Worm (Caenorhabditis elegans) whole organism, young adult: Measurements from ENCODE around the gene Y62H9A.11.

Experiments
- B0019.2 ChIP-seq: fragments of 200-800 bp; sonication (Bioruptor generic); conservative IDR thresholded peaks from 2 replicates; pipeline ENCODE4 v1.3.6; 2022; ENCODE audit warnings: missing genetic modification reagents, missing genetic modification characterization, missing compliant biosample characterization
- F57C9.4 ChIP-seq: sonication (generic microtip); optimal IDR thresholded peaks from 2 replicates; lab custom pipeline; 2017; ENCODE audit warnings: mild to moderate bottlenecking, missing genetic modification characterization, missing compliant biosample characterization
- Y67H2A.10 ChIP-seq: fragments of 200-800 bp; sonication (Bioruptor generic); conservative IDR thresholded peaks from 2 replicates; pipeline ENCODE4 v1.3.6; 2022; ENCODE audit warnings: missing genetic modification reagents, missing genetic modification characterization, missing compliant biosample characterization
- aptf-3 ChIP-seq: fragments of 200-800 bp; sonication (Bioruptor generic); IDR thresholded peaks from 2 replicates; pipeline ENCODE4 v1.3.6; 2022; ENCODE audit warnings: missing genetic modification characterization, missing compliant biosample characterization
- ceh-100 ChIP-seq: fragments of 200-800 bp; sonication (Bioruptor generic); IDR thresholded peaks from 2 replicates; pipeline ENCODE4 v1.3.6; 2022; ENCODE audit warnings: missing genetic modification reagents, missing genetic modification characterization, missing compliant biosample characterization
- ceh-27 ChIP-seq: fragments of 200-800 bp; sonication (Bioruptor generic); optimal IDR thresholded peaks from 2 replicates; lab custom pipeline; 2018; ENCODE audit warnings: mild to moderate bottlenecking, missing genetic modification characterization, moderate library complexity, missing compliant biosample characterization
- ceh-91 ChIP-seq: fragments of 200-800 bp; sonication (Bioruptor generic); IDR thresholded peaks from 2 replicates; pipeline ENCODE4 v1.3.6; 2022; ENCODE audit warnings: missing genetic modification reagents, missing genetic modification characterization, missing compliant biosample characterization
- madf-3 ChIP-seq: fragments of 200-800 bp; sonication (Bioruptor generic); IDR thresholded peaks from 2 replicates; pipeline ENCODE4 v1.3.6; 2022; ENCODE audit warnings: missing genetic modification reagents, missing genetic modification characterization, missing compliant biosample characterization
- madf-8 ChIP-seq: fragments of 200-800 bp; sonication (Bioruptor generic); conservative IDR thresholded peaks from 2 replicates; pipeline ENCODE4 v1.3.6; 2022; ENCODE audit warnings: missing genetic modification reagents, missing genetic modification characterization, missing compliant biosample characterization
- snpc-4 ChIP-seq, 5 experiments: fragments of 150-350 bp in 1 of 5; sonication (generic microtip) in 4 of 5; optimal IDR thresholded peaks; 2 replicates each; lab custom pipeline; 2014 to 2018; ENCODE audit warnings: missing genetic modification characterization in 5 of 5, missing biosample characterization in 3 of 5, antibody characterized with exemption in 2 of 5, mild to moderate bottlenecking in 2 of 5, missing compliant biosample characterization in 2 of 5, missing genotype in 2 of 5, moderate library complexity in 2 of 5, missing genetic modification reagents in 1 of 5
- somi-1 ChIP-seq: fragments of 200-800 bp; sonication (Bioruptor generic); optimal IDR thresholded peaks from 2 replicates; lab custom pipeline; 2018; ENCODE audit warnings: mild to moderate bottlenecking, missing genetic modification characterization, missing compliant biosample characterization
- zfh-2 ChIP-seq: fragments of 200-800 bp; sonication (Bioruptor generic); conservative IDR thresholded peaks from 2 replicates; pipeline ENCODE4 v1.3.6; 2022; ENCODE audit warnings: missing genetic modification reagents, missing genetic modification characterization, missing compliant biosample characterization
- ztf-22 ChIP-seq: fragments of 200-800 bp; sonication (Bioruptor generic); optimal IDR thresholded peaks from 2 replicates; lab custom pipeline; 2018; ENCODE audit warnings: mild to moderate bottlenecking, missing genetic modification characterization, moderate library complexity, missing compliant biosample characterization
- ztf-3 ChIP-seq: fragments of 200-800 bp; sonication (Bioruptor generic); optimal IDR thresholded peaks from 2 replicates; lab custom pipeline; 2018; ENCODE audit warnings: mild to moderate bottlenecking, missing genetic modification characterization, missing compliant biosample characterization

ce11 chrX:11865083-11865482 is 42.1 kb downstream of the Y62H9A.11 start, which contains the start of gene F54F7.6:
- TF ChIP-seq Y67H2A.10 = no peak
- no peak for TF ChIP-seq ztf-22
- no peak for TF ChIP-seq B0019.2
- TF ChIP-seq aptf-3 = no peak
- no peak for TF ChIP-seq snpc-4 (GFP tag; optimal IDR thresholded peaks at IDR 0.05; lab: Kevin White, UChicago)
- no peak for TF ChIP-seq snpc-4 (tag; optimal IDR thresholded peaks at IDR 0.05; lab: Kevin White, UChicago)
- TF ChIP-seq madf-3 (GFP tag; lab: Robert Waterston, UW) = no peak
- TF ChIP-seq ceh-27 = no peak
- TF ChIP-seq ceh-100 (GFP tag; lab: Robert Waterston, UW) = no peak
- no peak for TF ChIP-seq ceh-91 (GFP tag; lab: Robert Waterston, UW)
- TF ChIP-seq madf-8 (GFP tag; lab: Robert Waterston, UW) = no peak
- no peak for TF ChIP-seq zfh-2
- no peak for TF ChIP-seq F57C9.4 (tag; lab: Kevin White, UChicago)
- no peak for TF ChIP-seq ztf-3 (GFP tag; lab: Kevin White, UChicago)
- no peak for TF ChIP-seq somi-1 (GFP tag; lab: Kevin White, UChicago)
